Worm (Caenorhabditis elegans): ENCODE measurements around the gene skn-1.

skn-1 gene

DNA sequence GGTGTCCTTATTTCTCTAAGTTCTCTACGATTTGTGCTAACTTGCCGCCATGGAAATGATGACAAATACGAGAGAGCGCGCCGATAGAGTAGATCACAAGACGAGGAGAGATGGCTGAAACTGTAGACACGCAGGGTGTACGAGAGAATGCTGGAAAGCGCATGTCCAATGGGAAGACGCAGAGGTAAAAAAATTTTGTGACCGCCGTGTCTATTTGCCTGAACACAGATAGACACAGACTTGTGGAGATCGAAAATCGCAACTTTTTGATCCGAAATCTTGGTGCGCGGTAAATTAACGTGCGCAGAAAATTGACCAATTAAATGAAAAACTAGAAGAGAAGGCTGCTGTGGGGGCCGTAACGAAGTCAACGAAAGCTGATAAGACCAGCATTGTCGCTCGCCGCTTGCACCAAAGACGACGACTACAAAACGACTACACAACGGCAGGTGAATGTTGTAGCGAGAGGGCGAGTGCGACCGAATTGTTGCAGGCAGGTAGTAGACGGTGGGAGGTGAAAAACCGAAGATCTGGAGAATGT is 3.0 kb downstream of the skn-1 start (continued):
- TF ChIP-seq hmg-1.1 (GFP tag; IDR thresholded peaks at IDR 0.05) (peak; percentile 65), D1046.2 (GFP tag; IDR thresholded peaks at IDR 0.05) (no peak), Y75B8A.6 (GFP tag; IDR thresholded peaks at IDR 0.05) (no peak), nhr-111 (GFP tag; optimal IDR thresholded peaks at IDR 0.05) (no peak), mdt-29 (GFP tag; IDR thresholded peaks at IDR 0.05) (no peak), ceh-20 (GFP tag; IDR thresholded peaks at IDR 0.05) (0 out of 2 replicates have a peak, but pooled peaks have one; percentile 23), rbr-2 (tag; optimal IDR thresholded peaks at IDR 0.05) (peak; percentile 42), skn-1 (tag; optimal IDR thresholded peaks at IDR 0.05) (no peak), F10B5.3 (tag; optimal IDR thresholded peaks at IDR 0.05) (no peak), spr-3 (GFP tag; optimal IDR thresholded peaks at IDR 0.05) (no peak), nhr-76 (tag; optimal IDR thresholded peaks at IDR 0.05) (peak; percentile 1), dmd-8 (GFP tag; IDR thresholded peaks at IDR 0.05) (no peak), aly-2 (tag; optimal IDR thresholded peaks at IDR 0.05) (no peak), daf-8 (GFP tag; IDR thresholded peaks at IDR 0.05) (no peak), unc-62 (GFP tag; optimal IDR thresholded peaks at IDR 0.05 in 1 of 2) (peak in 1 of 2 experiments; percentile 74), unc-62 (tag; optimal IDR thresholded peaks at IDR 0.05) (no peak), daf-19 (GFP tag; conservative IDR thresholded peaks at IDR 0.05) (no peak), nhr-237 (tag; optimal IDR thresholded peaks at IDR 0.05) (no peak), lin-13 (GFP tag; optimal IDR thresholded peaks at IDR 0.05) (peak; percentile 62), dmd-9 (GFP tag; IDR thresholded peaks at IDR 0.05) (no peak), mes-2 (tag; optimal IDR thresholded peaks at IDR 0.05; ENCODE audit: poor library complexity, severe bottlenecking) (peak; percentile 59), fos-1 (tag; optimal IDR thresholded peaks at IDR 0.05) (no peak), nhr-28 (tag; optimal IDR thresholded peaks at IDR 0.05) (peak; percentile 88), hlh-11 (tag; optimal IDR thresholded peaks at IDR 0.05) (peak; percentile 89), mdl-1 (tag; optimal IDR thresholded peaks at IDR 0.05) (peak; percentile 72 to 78), Y105C5A.15 (GFP tag; IDR thresholded peaks at IDR 0.05) (no peak), hlh-30 (tag; optimal IDR thresholded peaks at IDR 0.05; ENCODE audit: insufficient read depth) (peak; percentile 94), zip-11 (GFP tag; IDR thresholded peaks at IDR 0.05) (no peak), pha-4 (GFP tag; IDR thresholded peaks at IDR 0.05) (peak; percentile 55), pha-4 (tag; optimal IDR thresholded peaks at IDR 0.05) (no peak), ama-1 (optimal IDR thresholded peaks at IDR 0.05) (no peak), aha-1 (tag) (peak; percentile 73), zip-2 (tag; optimal IDR thresholded peaks at IDR 0.05) (no peak), arid-1 (GFP tag; conservative IDR thresholded peaks at IDR 0.05) (no peak), mxl-2 (GFP tag; conservative IDR thresholded peaks at IDR 0.05) (no peak), spr-1 (tag; optimal IDR thresholded peaks at IDR 0.05) (peak; percentile 46), nhr-77 (tag; optimal IDR thresholded peaks at IDR 0.05) (peak; percentile 41), dpl-1 (GFP tag; optimal IDR thresholded peaks at IDR 0.05) (peak; percentile 60), unc-130 (GFP tag; optimal IDR thresholded peaks at IDR 0.05) (no peak), ceh-32 (tag; optimal IDR thresholded peaks at IDR 0.05; ENCODE audit: poor library complexity) (no peak), snpc-1.2 (GFP tag; IDR thresholded peaks at IDR 0.05) (no peak), T20F7.1 (GFP tag; optimal IDR thresholded peaks at IDR 0.05) (peak; percentile 49), ZK546.5 (tag; optimal IDR thresholded peaks at IDR 0.05) (no peak), lin-1 (GFP tag; IDR thresholded peaks at IDR 0.05) (no peak), daf-12 (tag; optimal IDR thresholded peaks at IDR 0.05) (no peak), egl-43 (GFP tag; IDR thresholded peaks at IDR 0.05) (no peak), duxl-1 (tag; optimal IDR thresholded peaks at IDR 0.05; ENCODE audit: poor library complexity) (peak; percentile 31), snpc-4 (tag; optimal IDR thresholded peaks at IDR 0.05) (no peak), nhr-10 (tag; optimal IDR thresholded peaks at IDR 0.05) (peak; percentile 55), T26A8.4 (GFP tag; IDR thresholded peaks at IDR 0.05) (no peak), dve-1 (tag; optimal IDR thresholded peaks at IDR 0.05; ENCODE audit: insufficient read depth) (peak; percentile 82), dmd-6 (GFP tag; IDR thresholded peaks at IDR 0.05) (peak; percentile 72), ztf-7 (tag; optimal IDR thresholded peaks at IDR 0.05) (no peak)
